Worm (Caenorhabditis elegans): ENCODE results near the gene C33D3.3.
A peak's percentile ranks its signal among the peaks of the same experiment; 100 is the strongest.

Gene C33D3.3

ce11 chrX:10485300-10485755, at the start of gene C33D3.3:
Gene C33D3.3, plus strand, starts transcription at chrX:10485350.
- TF ChIP-seq ztf-16 (tag; optimal IDR thresholded peaks at IDR 0.05) (no peak), sox-2 (GFP tag; IDR thresholded peaks at IDR 0.05) (no peak), pat-9 (tag; optimal IDR thresholded peaks at IDR 0.05) (no peak), hlh-8 (tag; optimal IDR thresholded peaks at IDR 0.05) (no peak), ceh-45 (GFP tag; IDR thresholded peaks at IDR 0.05) (no peak), fax-1 (tag; optimal IDR thresholded peaks at IDR 0.05) (no peak), fkh-6 (tag; optimal IDR thresholded peaks at IDR 0.05) (no peak), ama-1 (optimal IDR thresholded peaks at IDR 0.05) (no peak), ceh-2 (tag; optimal IDR thresholded peaks at IDR 0.05) (no peak), ceh-48 (tag; optimal IDR thresholded peaks at IDR 0.05) (no peak), nfya-1 (tag; optimal IDR thresholded peaks at IDR 0.05) (no peak), pqm-1 (tag; optimal IDR thresholded peaks at IDR 0.05) (no peak), sox-4 (tag; optimal IDR thresholded peaks at IDR 0.05) (no peak), F13H6.1 (tag; optimal IDR thresholded peaks at IDR 0.05) (no peak), ceh-9 (tag; optimal IDR thresholded peaks at IDR 0.05) (no peak), hlh-6 (tag; optimal IDR thresholded peaks at IDR 0.05) (no peak), ceh-31 (tag; optimal IDR thresholded peaks at IDR 0.05) (no peak)

- TF ChIP-seq hlh-8 (tag; optimal IDR thresholded peaks at IDR 0.05) (peak; percentile 53), ref-2 (tag; optimal IDR thresholded peaks at IDR 0.05) (peak; percentile 65), ahr-1 (tag; optimal IDR thresholded peaks at IDR 0.05) (peak; percentile 5), tbx-7 (tag; optimal IDR thresholded peaks at IDR 0.05) (no peak), pax-1 (tag; optimal IDR thresholded peaks at IDR 0.05) (no peak), pqm-1 (tag; optimal IDR thresholded peaks at IDR 0.05) (no peak), unc-55 (GFP tag; optimal IDR thresholded peaks at IDR 0.05) (peak; percentile 56), pag-3 (tag; optimal IDR thresholded peaks at IDR 0.05; ENCODE audit: borderline replicate concordance) (peak; percentile 57), sox-4 (tag; optimal IDR thresholded peaks at IDR 0.05) (peak; percentile 35), hlh-30 (tag; optimal IDR thresholded peaks at IDR 0.05; ENCODE audit: insufficient read depth) (peak; percentile 15), zip-5 (tag; optimal IDR thresholded peaks at IDR 0.05) (no peak), rnt-1 (tag; optimal IDR thresholded peaks at IDR 0.05) (peak; percentile 88), fax-1 (tag; optimal IDR thresholded peaks at IDR 0.05) (peak; percentile 33), unc-42 (tag; optimal IDR thresholded peaks at IDR 0.05) (peak; percentile 91), ztf-16 (tag; optimal IDR thresholded peaks at IDR 0.05) (peak; percentile 24), C08G9.2 (tag; optimal IDR thresholded peaks at IDR 0.05) (peak; percentile 69), T23F11.4 (GFP tag; optimal IDR thresholded peaks at IDR 0.05) (peak; percentile 7), fkh-6 (tag; optimal IDR thresholded peaks at IDR 0.05) (peak; percentile 51), madf-2 (tag; optimal IDR thresholded peaks at IDR 0.05) (peak; percentile 61), ceh-18 (tag; optimal IDR thresholded peaks at IDR 0.05) (peak; percentile 82), fkh-10 (GFP tag; optimal IDR thresholded peaks at IDR 0.05) (peak; percentile 86), ttx-3 (tag; optimal IDR thresholded peaks at IDR 0.05) (peak; percentile 51), ceh-24 (tag; optimal IDR thresholded peaks at IDR 0.05) (no peak), ceh-34 (tag; optimal IDR thresholded peaks at IDR 0.05) (peak; percentile 89), hlh-6 (tag; optimal IDR thresholded peaks at IDR 0.05) (peak; percentile 13), ceh-31 (tag; optimal IDR thresholded peaks at IDR 0.05) (peak; percentile 94), nhr-11 (tag; optimal IDR thresholded peaks at IDR 0.05) (no peak), eyg-1 (tag; optimal IDR thresholded peaks at IDR 0.05) (peak; percentile 15), sdc-2 (tag; optimal IDR thresholded peaks at IDR 0.05) (peak; percentile 82), K09A11.1 (tag; optimal IDR thresholded peaks at IDR 0.05; ENCODE audit: insufficient read depth) (no peak), C38D4.7 (GFP tag; optimal IDR thresholded peaks at IDR 0.05) (no peak), ceh-14 (tag; optimal IDR thresholded peaks at IDR 0.05) (peak; percentile 76), syd-9 (tag; optimal IDR thresholded peaks at IDR 0.05) (peak; percentile 92), sox-2 (GFP tag; IDR thresholded peaks at IDR 0.05) (0 out of 2 replicates have a peak, but pooled peaks have one; percentile 30), ceh-2 (tag; optimal IDR thresholded peaks at IDR 0.05) (peak; percentile 16), ceh-48 (tag; optimal IDR thresholded peaks at IDR 0.05) (peak; percentile 51), nfya-1 (tag; optimal IDR thresholded peaks at IDR 0.05) (peak; percentile 77), pha-2 (tag; optimal IDR thresholded peaks at IDR 0.05) (no peak), pros-1 (tag; optimal IDR thresholded peaks at IDR 0.05) (peak; percentile 84), F13H6.1 (tag; optimal IDR thresholded peaks at IDR 0.05) (peak; percentile 62), unc-3 (GFP tag; conservative IDR thresholded peaks at IDR 0.05) (no peak), unc-3 (tag; optimal IDR thresholded peaks at IDR 0.05) (no peak), ceh-22 (tag; optimal IDR thresholded peaks at IDR 0.05) (peak; percentile 70), ceh-9 (tag; optimal IDR thresholded peaks at IDR 0.05) (no peak), odd-2 (tag; optimal IDR thresholded peaks at IDR 0.05) (no peak), che-1 (tag; optimal IDR thresholded peaks at IDR 0.05) (no peak)
These were observed 49.6 kb upstream of the C33D3.3 start for ce11 chrX:10435492-10435939.
